Fruit fly (Drosophila melanogaster) S2 (cell line): Measurements from ENCODE around the gene Cyp4d21.

ENCODE experiments used
- CG8478 ChIP-seq: fragments of >200 bp; optimal IDR thresholded peaks from 2 replicates; lab custom pipeline; 2018
- CTCF ChIP-seq, 2 experiments: fragments of >200 bp; optimal IDR thresholded peaks; 2 replicates each; lab custom pipeline; 2018

dm6 chr2L:7596862-7597261, 8.5 kb upstream of the Cyp4d21 start:
- TF ChIP-seq CTCF (optimal IDR thresholded peaks at IDR 0.05; lab: Kevin White, UChicago) (no peak), CG8478 (lab: Kevin White, UChicago) (no peak)
